Worm (Caenorhabditis elegans): ENCODE results near the gene F32D8.5.
"Not testable (repeated sequence)": the region's sequence is repeated elsewhere in the genome, so short reads cannot be mapped to it uniquely, and the experiment has no call there.

- TF ChIP-seq egl-27 (tag; optimal IDR thresholded peaks at IDR 0.05); aha-1 (tag; optimal IDR thresholded peaks at IDR 0.05); lin-15B (tag; optimal IDR thresholded peaks at IDR 0.05); nhr-28 (tag; optimal IDR thresholded peaks at IDR 0.05); ces-1 (GFP tag; optimal IDR thresholded peaks at IDR 0.05); alr-1 (tag; optimal IDR thresholded peaks at IDR 0.05; ENCODE audit: borderline replicate concordance); lin-39 (tag; optimal IDR thresholded peaks at IDR 0.05); ceh-90 (tag; optimal IDR thresholded peaks at IDR 0.05); nhr-12 (tag; optimal IDR thresholded peaks at IDR 0.05); skn-1 (tag; optimal IDR thresholded peaks at IDR 0.05); tbx-2 (tag; optimal IDR thresholded peaks at IDR 0.05); fos-1 (tag; optimal IDR thresholded peaks at IDR 0.05); elt-3 (tag; optimal IDR thresholded peaks at IDR 0.05); pqm-1 (tag; optimal IDR thresholded peaks at IDR 0.05): not testable (repeated sequence)
Observed at ce11 chrV:10866340-10866739, 28.3 kb upstream of the F32D8.5 start.
